Fruit fly (Drosophila melanogaster) whole organism, pupa: ENCODE measurements around the gene CrebA.

Source experiments
- CG10348 ChIP-seq: fragments of 200-800 bp; sonication (Bioruptor generic); IDR thresholded peaks from 2 replicates; pipeline ENCODE4 v1.3.6; 2022; ENCODE audit warnings: missing biosample characterization, missing genetic modification characterization
- CG12605 ChIP-seq: fragments of 200-800 bp; sonication (Bioruptor generic); IDR thresholded peaks from 2 replicates; pipeline ENCODE4 v1.3.6; 2022; ENCODE audit warnings: missing biosample characterization, missing genetic modification characterization
- CG13204 ChIP-seq: fragments of 200-800 bp; sonication (Bioruptor generic); optimal IDR thresholded peaks from 2 replicates; lab custom pipeline; 2018; ENCODE audit warnings: missing biosample characterization, mild to moderate bottlenecking, missing genetic modification characterization, moderate library complexity
- CG14655 ChIP-seq: fragments of 200-800 bp; sonication (Bioruptor generic); optimal IDR thresholded peaks from 3 replicates; lab custom pipeline; 2017; ENCODE audit warnings: mild to moderate bottlenecking, missing biosample characterization, missing genetic modification reagents, missing genetic modification characterization
- CG15710 ChIP-seq: fragments of 200-800 bp; sonication (Bioruptor generic); optimal IDR thresholded peaks from 2 replicates; lab custom pipeline; 2018; ENCODE audit warnings: missing biosample characterization, mild to moderate bottlenecking, missing genetic modification characterization, moderate library complexity
- CG17806 ChIP-seq: fragments of 200-800 bp; sonication (Bioruptor generic); optimal IDR thresholded peaks from 2 replicates; lab custom pipeline; 2018; ENCODE audit warnings: missing biosample characterization, mild to moderate bottlenecking, missing genetic modification characterization, moderate library complexity
- CG32121 ChIP-seq: fragments of 200-800 bp; sonication (Bioruptor generic); IDR thresholded peaks from 2 replicates; pipeline ENCODE4 v1.3.6; 2022; ENCODE audit warnings: missing biosample characterization, missing genetic modification characterization
- CG34367 ChIP-seq: fragments of 200-800 bp; sonication (Bioruptor generic); optimal IDR thresholded peaks from 2 replicates; lab custom pipeline; 2018; ENCODE audit warnings: missing biosample characterization, mild to moderate bottlenecking, missing genetic modification characterization
- CG4496 ChIP-seq: fragments of 200-800 bp; sonication (Bioruptor generic); IDR thresholded peaks from 3 replicates; pipeline ENCODE4 v1.3.6; 2022; ENCODE audit warnings: missing biosample characterization, missing genetic modification characterization
- CG8301 ChIP-seq: fragments of 200-800 bp; sonication (Bioruptor generic); optimal IDR thresholded peaks from 2 replicates; lab custom pipeline; 2018; ENCODE audit warnings: missing biosample characterization, mild to moderate bottlenecking, missing genetic modification characterization
- D1 ChIP-seq: fragments of 200-800 bp; sonication (Bioruptor generic); optimal IDR thresholded peaks from 2 replicates; lab custom pipeline; 2018; ENCODE audit warnings: missing biosample characterization, mild to moderate bottlenecking, missing genetic modification characterization, moderate library complexity
- EcR ChIP-seq: fragments of 200-800 bp; sonication (Bioruptor generic); optimal IDR thresholded peaks from 3 replicates; lab custom pipeline; 2019; ENCODE audit warnings: missing biosample characterization, missing genetic modification characterization, mild to moderate bottlenecking, moderate library complexity, missing genetic modification reagents
- Pif1A ChIP-seq: fragments of 200-800 bp; sonication (Bioruptor generic); optimal IDR thresholded peaks from 3 replicates; lab custom pipeline; 2016; ENCODE audit warnings: missing biosample characterization, missing genetic modification characterization
- Pif1B ChIP-seq: fragments of 200-800 bp; sonication (Bioruptor generic); optimal IDR thresholded peaks from 3 replicates; lab custom pipeline; 2016; ENCODE audit warnings: missing biosample characterization, missing genetic modification characterization
- Snoo ChIP-seq: fragments of 200-800 bp; sonication (Bioruptor generic); optimal IDR thresholded peaks from 3 replicates; lab custom pipeline; 2017; ENCODE audit warnings: missing biosample characterization, mild to moderate bottlenecking, missing genetic modification characterization, inconsistent platforms
- fd96Ca ChIP-seq: fragments of 200-800 bp; sonication (Bioruptor generic); IDR thresholded peaks from 3 replicates; pipeline ENCODE4 v1.3.6; 2022; ENCODE audit warnings: missing biosample characterization, missing genetic modification characterization
- gl ChIP-seq: fragments of 200-800 bp; sonication (Bioruptor generic); optimal IDR thresholded peaks from 2 replicates; lab custom pipeline; 2018; ENCODE audit warnings: missing biosample characterization, mild to moderate bottlenecking, missing genetic modification characterization
- rn ChIP-seq: fragments of 200-800 bp; sonication (Bioruptor generic); IDR thresholded peaks from 2 replicates; pipeline ENCODE4 v1.3.6; 2022; ENCODE audit warnings: missing biosample characterization, missing genetic modification characterization

Gene CrebA

DNA sequence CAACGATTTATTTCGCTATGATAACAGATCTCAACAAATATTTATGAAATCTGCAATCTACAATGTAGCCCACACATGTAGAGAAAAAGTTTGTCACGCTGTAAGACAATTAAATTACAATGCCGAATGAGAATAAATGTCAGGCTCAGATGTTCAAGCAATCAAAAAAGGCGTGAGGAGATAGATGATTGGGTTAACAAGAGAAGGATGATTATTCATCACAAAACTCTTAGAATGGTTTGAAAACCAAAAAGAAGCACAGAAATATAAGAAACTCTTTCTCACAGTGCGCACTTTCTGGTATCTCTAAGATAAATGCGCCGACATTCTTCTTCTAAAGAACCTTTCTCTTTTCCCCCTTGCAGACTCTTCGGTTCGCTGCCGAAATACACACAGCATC, 64.9 kb downstream of the CrebA start:
- TF ChIP-seq CG10348 (GFP tag; lab: Robert Waterston, UW): no peak
- TF ChIP-seq CG14655 (GFP tag; lab: Kevin White, UChicago): no peak
- no peak for TF ChIP-seq CG15710 (tag; lab: Kevin White, UChicago)
- TF ChIP-seq CG4496 (GFP tag; lab: Robert Waterston, UW): no peak
- TF ChIP-seq CG12605 (GFP tag; lab: Robert Waterston, UW): no peak
- no peak for TF ChIP-seq CG17806
- TF ChIP-seq Snoo (tag; lab: Kevin White, UChicago): no peak
- no peak for TF ChIP-seq Pif1A
- no peak for TF ChIP-seq D1 (tag; lab: Kevin White, UChicago)
- no peak for TF ChIP-seq CG8301 (tag; lab: Kevin White, UChicago)
- no peak for TF ChIP-seq rn (GFP tag; lab: Robert Waterston, UW)
- TF ChIP-seq CG32121 (GFP tag; lab: Robert Waterston, UW): no peak
- TF ChIP-seq Pif1B (GFP tag; lab: Kevin White, UChicago): no peak
- no peak for TF ChIP-seq gl (tag; lab: Kevin White, UChicago)
- TF ChIP-seq CG34367 (tag; lab: Kevin White, UChicago): no peak
- no peak for TF ChIP-seq CG13204 (GFP tag; lab: Kevin White, UChicago)
- no peak for TF ChIP-seq EcR (GFP tag; lab: Kevin White, UChicago)
- no peak for TF ChIP-seq fd96Ca (GFP tag; lab: Robert Waterston, UW)
